Worm (Caenorhabditis elegans) whole organism, L1 larva: ENCODE results near the gene degt-1.

Experiments used
- C04F5.9 ChIP-seq: sonication (generic microtip); optimal IDR thresholded peaks from 2 replicates; lab custom pipeline; 2016; ENCODE audit warnings: missing genetic modification characterization, missing compliant biosample characterization
- C34B4.2 ChIP-seq: sonication (generic microtip); optimal IDR thresholded peaks from 2 replicates; lab custom pipeline; 2017; ENCODE audit warnings: mild to moderate bottlenecking, missing genetic modification characterization, missing compliant biosample characterization
- F16B12.6 ChIP-seq: fragments of 150-350 bp; optimal IDR thresholded peaks from 2 replicates; lab custom pipeline; 2014; ENCODE audit warnings: missing biosample characterization, missing genetic modification characterization
- aly-2 ChIP-seq: fragments of 150-350 bp; optimal IDR thresholded peaks from 2 replicates; lab custom pipeline; 2014; ENCODE audit warnings: missing biosample characterization, missing genetic modification characterization
- ceh-63 ChIP-seq: fragments of 200-800 bp; sonication (Bioruptor generic); optimal IDR thresholded peaks from 2 replicates; lab custom pipeline; 2018; ENCODE audit warnings: mild to moderate bottlenecking, missing genetic modification characterization, missing compliant biosample characterization
- ceh-8 ChIP-seq: fragments of 200-800 bp; sonication (Bioruptor generic); optimal IDR thresholded peaks from 2 replicates; lab custom pipeline; 2018; ENCODE audit warnings: mild to moderate bottlenecking, missing genetic modification characterization, moderate library complexity, missing compliant biosample characterization
- ceh-90 ChIP-seq: sonication (generic microtip); optimal IDR thresholded peaks from 2 replicates; lab custom pipeline; 2016; ENCODE audit warnings: missing genetic modification characterization, missing compliant biosample characterization
- ces-1 ChIP-seq: fragments of 150-350 bp; optimal IDR thresholded peaks from 2 replicates; lab custom pipeline; 2014; ENCODE audit warnings: missing biosample characterization, missing genetic modification reagents, missing genetic modification characterization
- efl-1 ChIP-seq, 4 experiments: fragments of 150-350 bp; optimal IDR thresholded peaks in 3 of 4; peaks in 1 of 4; 1 replicate in 1 of 4; 2 replicates in 3 of 4; lab custom pipeline; 2014; ENCODE audit warnings: missing biosample characterization in 2 of 4, missing genetic modification characterization in 2 of 4, missing genetic modification reagents in 2 of 4
- egl-13 ChIP-seq: sonication (generic microtip); optimal IDR thresholded peaks from 2 replicates; lab custom pipeline; 2016; ENCODE audit warnings: missing genotype, missing genetic modification reagents, missing genetic modification characterization, missing compliant biosample characterization
- egl-27 ChIP-seq, 2 experiments: fragments of 150-350 bp in 1 of 2; sonication (generic microtip); optimal IDR thresholded peaks; 3 replicates each; lab custom pipeline; 2017 to 2018; ENCODE audit warnings: missing biosample characterization in 2 of 2, missing genetic modification characterization in 2 of 2, missing genetic modification reagents in 2 of 2
- elt-2 ChIP-seq: sonication (generic microtip); optimal IDR thresholded peaks from 2 replicates; lab custom pipeline; 2016; ENCODE audit warnings: missing genetic modification characterization, mild to moderate bottlenecking, inconsistent platforms, missing compliant biosample characterization, missing genetic modification reagents
- fkh-4 ChIP-seq: sonication (generic microtip); optimal IDR thresholded peaks from 2 replicates; lab custom pipeline; 2016; ENCODE audit warnings: missing compliant biosample characterization, missing genetic modification characterization, borderline replicate concordance
- hlh-4 ChIP-seq: sonication (generic microtip); optimal IDR thresholded peaks from 2 replicates; lab custom pipeline; 2016; ENCODE audit warnings: mild to moderate bottlenecking, missing genetic modification characterization, missing compliant biosample characterization
- hpl-2 ChIP-seq: fragments of 150-350 bp; optimal IDR thresholded peaks from 2 replicates; lab custom pipeline; 2014; ENCODE audit warnings: missing biosample characterization, missing genetic modification reagents, missing genetic modification characterization
- lin-13 ChIP-seq: fragments of 150-350 bp; optimal IDR thresholded peaks from 2 replicates; lab custom pipeline; 2014; ENCODE audit warnings: missing biosample characterization, missing genetic modification reagents, missing genetic modification characterization
- lin-35 ChIP-seq, 2 experiments: fragments of 150-350 bp; optimal IDR thresholded peaks; 2 replicates each; lab custom pipeline; 2014; ENCODE audit warnings: missing biosample characterization in 2 of 2, missing genetic modification characterization in 2 of 2, missing genetic modification reagents in 2 of 2
- nhr-12 ChIP-seq: sonication (generic microtip); optimal IDR thresholded peaks from 2 replicates; lab custom pipeline; 2017; ENCODE audit warnings: missing biosample characterization, missing genetic modification characterization
- nhr-20 ChIP-seq: sonication (generic microtip); optimal IDR thresholded peaks from 2 replicates; lab custom pipeline; 2016; ENCODE audit warnings: mild to moderate bottlenecking, missing genetic modification characterization, missing compliant biosample characterization
- nhr-71 ChIP-seq: sonication (generic microtip); optimal IDR thresholded peaks from 2 replicates; lab custom pipeline; 2016; ENCODE audit warnings: mild to moderate bottlenecking, missing genetic modification characterization, moderate library complexity, missing compliant biosample characterization
- nhr-76 ChIP-seq: sonication (generic microtip); optimal IDR thresholded peaks from 2 replicates; lab custom pipeline; 2017; ENCODE audit warnings: missing biosample characterization, missing genetic modification characterization
- nhr-84 ChIP-seq: sonication (generic microtip); optimal IDR thresholded peaks from 2 replicates; lab custom pipeline; 2017; ENCODE audit warnings: missing biosample characterization, missing genetic modification characterization
- nhr-85 ChIP-seq: sonication (generic microtip); peaks from one replicate; lab custom pipeline; 2016; ENCODE audit warnings: missing genetic modification characterization, inconsistent platforms, missing compliant biosample characterization
- nhr-90 ChIP-seq: sonication (generic microtip); optimal IDR thresholded peaks from 2 replicates; lab custom pipeline; 2016; ENCODE audit warnings: mild to moderate bottlenecking, missing genetic modification characterization, missing compliant biosample characterization; ENCODE audit not compliant: poor library complexity
- skn-1 ChIP-seq: fragments of 150-350 bp; optimal IDR thresholded peaks from 2 replicates; lab custom pipeline; 2014; ENCODE audit warnings: missing biosample characterization, missing genetic modification characterization
- snu-23 ChIP-seq: sonication (generic microtip); optimal IDR thresholded peaks from 2 replicates; lab custom pipeline; 2016; ENCODE audit warnings: missing genetic modification characterization, missing compliant biosample characterization
- sox-4 ChIP-seq: sonication (generic microtip); optimal IDR thresholded peaks from 2 replicates; lab custom pipeline; 2016; ENCODE audit warnings: missing genetic modification characterization, missing compliant biosample characterization
- sup-37 ChIP-seq: fragments of 200-800 bp; sonication (Bioruptor generic); optimal IDR thresholded peaks from 2 replicates; lab custom pipeline; 2018; ENCODE audit warnings: mild to moderate bottlenecking, missing genetic modification characterization, missing compliant biosample characterization
- tbx-2 ChIP-seq: sonication (generic microtip); optimal IDR thresholded peaks from 2 replicates; lab custom pipeline; 2016; ENCODE audit warnings: missing genetic modification characterization, missing compliant biosample characterization
- tlp-1 ChIP-seq: fragments of 150-350 bp; optimal IDR thresholded peaks from 2 replicates; lab custom pipeline; 2014; ENCODE audit warnings: missing biosample characterization, missing genetic modification characterization
- unc-130 ChIP-seq: fragments of 150-350 bp; optimal IDR thresholded peaks from 2 replicates; lab custom pipeline; 2017; ENCODE audit warnings: missing biosample characterization, missing genetic modification characterization, inconsistent platforms
- unc-86 ChIP-seq: sonication (generic microtip); optimal IDR thresholded peaks from 2 replicates; lab custom pipeline; 2016; ENCODE audit warnings: missing genetic modification characterization, missing compliant biosample characterization
- xbp-1 ChIP-seq: sonication (generic microtip); optimal IDR thresholded peaks from 2 replicates; lab custom pipeline; 2016; ENCODE audit warnings: missing genetic modification characterization, missing compliant biosample characterization
- ztf-11 ChIP-seq, 2 experiments: sonication (generic microtip); optimal IDR thresholded peaks; 2 replicates each; lab custom pipeline; 2016 to 2017; ENCODE audit warnings: missing genetic modification characterization in 2 of 2, missing biosample characterization in 1 of 2, missing compliant biosample characterization in 1 of 2

The degt-1 gene

DNA sequence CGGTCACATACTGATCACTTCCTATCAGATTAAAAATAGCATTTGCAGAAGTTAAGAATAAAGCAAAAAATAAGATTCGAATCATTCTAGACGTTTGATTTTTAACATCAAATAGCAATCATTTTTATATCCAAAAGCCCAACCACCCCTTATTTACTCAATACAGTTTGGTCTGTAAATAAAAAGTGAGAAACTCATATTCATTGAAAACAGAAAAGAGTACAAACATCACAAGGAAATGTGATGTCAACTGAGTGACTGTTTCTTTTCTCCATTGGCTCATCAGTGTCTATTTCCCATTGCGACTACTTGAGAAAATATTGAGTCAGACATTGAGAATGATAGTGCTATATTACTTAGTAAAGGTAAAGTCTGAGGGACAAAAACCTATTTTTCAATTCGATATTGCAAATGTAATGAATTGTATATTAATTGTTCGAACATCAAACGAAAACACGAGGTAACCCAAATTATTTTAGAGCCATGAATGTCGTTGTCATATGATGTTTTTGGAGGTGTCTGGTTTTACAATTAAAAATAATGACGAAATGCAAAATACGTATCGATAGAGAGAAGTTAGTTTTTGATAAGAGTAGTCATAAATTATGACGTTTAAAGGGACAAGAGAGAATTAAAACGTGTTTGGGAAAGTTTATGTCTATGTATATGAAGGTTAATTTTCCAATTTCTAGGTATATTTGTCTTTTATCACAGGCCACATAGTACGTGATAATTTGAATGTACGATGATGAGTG lies 49.8 kb downstream of the degt-1 start, which contains the start of gene ttr-23:
Gene ttr-23 (minus strand): TSS at position 87 of the 755 bp plus-strand sequence.
- TF ChIP-seq nhr-85 (tag; lab: Kevin White, UChicago) = peak; percentile 66
- TF ChIP-seq efl-1 (optimal IDR thresholded peaks at IDR 0.05; lab: Kevin White, UChicago) = no peak
- TF ChIP-seq efl-1 (GFP tag; optimal IDR thresholded peaks at IDR 0.05 in 1 of 2; lab: Kevin White, UChicago) = peak in 1 of 2 experiments; percentile 36
- TF ChIP-seq C04F5.9 = no peak
- TF ChIP-seq tlp-1 (tag; lab: Kevin White, UChicago) = peak; percentile 24
- peak in 1 of 2 experiments; percentile 43 for TF ChIP-seq lin-35 (GFP tag; optimal IDR thresholded peaks at IDR 0.05; lab: Kevin White, UChicago)
- peak; percentile 62 for TF ChIP-seq nhr-71
- peak; percentile 83 for TF ChIP-seq elt-2
- peak; percentile 32 for TF ChIP-seq nhr-20 (tag; lab: Kevin White, UChicago)
- TF ChIP-seq sup-37 (GFP tag; lab: Kevin White, UChicago) = no peak

DNA sequence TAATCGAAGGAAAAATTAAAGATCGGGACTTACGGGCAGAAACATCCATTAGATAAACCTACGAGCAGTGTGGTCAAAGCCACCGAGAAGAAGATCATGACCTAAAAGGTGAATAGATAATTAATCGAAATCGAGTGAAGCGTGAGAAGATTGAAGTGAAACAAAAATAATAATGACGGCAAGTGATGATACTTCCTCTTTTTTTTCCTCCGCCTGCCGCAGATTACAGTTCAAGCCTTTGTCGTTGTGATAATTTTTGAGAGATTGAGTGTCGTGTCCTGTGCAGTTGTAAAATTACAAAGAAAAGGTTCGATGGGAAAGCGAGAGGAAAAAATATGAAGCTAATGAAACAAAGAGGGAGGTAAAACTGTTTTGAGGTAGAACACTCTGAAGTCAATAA lies 52.4 kb downstream of the degt-1 start, which contains the start of gene T21C9.9:
Gene T21C9.9 (minus strand): TSS at position 101 of the 400 bp plus-strand sequence.
- TF ChIP-seq lin-13 (GFP tag; lab: Kevin White, UChicago) = no peak
- TF ChIP-seq nhr-12 (tag; lab: Kevin White, UChicago) = no peak
- no peak for TF ChIP-seq lin-35 (GFP tag; optimal IDR thresholded peaks at IDR 0.05; lab: Kevin White, UChicago)
- TF ChIP-seq snu-23 = no peak
- no peak for TF ChIP-seq ceh-90 (tag; lab: Kevin White, UChicago)
- TF ChIP-seq C34B4.2 (tag; lab: Kevin White, UChicago) = no peak
- no peak for TF ChIP-seq ces-1 (GFP tag; lab: Kevin White, UChicago)
- no peak for TF ChIP-seq tbx-2 (tag; lab: Kevin White, UChicago)
- no peak for TF ChIP-seq hpl-2 (GFP tag; lab: Kevin White, UChicago)
- TF ChIP-seq skn-1 (tag; lab: Kevin White, UChicago) = no peak
- no peak for TF ChIP-seq nhr-90 (tag; lab: Kevin White, UChicago)
- no peak for TF ChIP-seq ztf-11 (tag; optimal IDR thresholded peaks at IDR 0.05; lab: Kevin White, UChicago)
- no peak for TF ChIP-seq xbp-1 (tag; lab: Kevin White, UChicago)
- no peak for TF ChIP-seq fkh-4
- no peak for TF ChIP-seq nhr-84 (tag; lab: Kevin White, UChicago)
- TF ChIP-seq nhr-76 = no peak
- no peak for TF ChIP-seq aly-2
- TF ChIP-seq, all 84 proteins: peak for 0

DNA sequence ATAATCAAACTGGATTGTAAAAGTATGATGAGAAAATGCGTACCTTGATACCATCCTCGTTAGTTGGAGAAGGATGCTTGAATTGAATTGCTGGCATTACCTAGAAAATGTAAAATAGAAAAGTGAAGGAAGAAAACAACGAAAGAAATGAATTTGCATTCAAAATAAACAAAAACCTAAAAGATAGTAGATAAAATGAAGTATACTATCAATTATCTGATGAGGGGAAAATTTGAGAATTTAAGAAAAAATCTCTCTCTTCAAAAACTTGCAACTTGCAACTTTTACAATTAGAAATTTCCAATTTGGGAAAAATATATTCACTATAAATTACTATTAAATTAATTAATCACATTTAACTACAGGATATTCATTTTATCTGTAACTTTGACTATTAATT lies 54.7 kb downstream of the degt-1 start, which contains the start of gene T21C9.11:
Gene T21C9.11 (minus strand): TSS at position 101 of the 400 bp plus-strand sequence.
- no peak for TF ChIP-seq F16B12.6 (tag; lab: Kevin White, UChicago)
- no peak for TF ChIP-seq sox-4
- TF ChIP-seq egl-13 (tag; lab: Kevin White, UChicago) = no peak
- no peak for TF ChIP-seq aly-2
- TF ChIP-seq hlh-4 (tag; lab: Kevin White, UChicago) = no peak
- no peak for TF ChIP-seq nhr-71
- no peak for TF ChIP-seq hpl-2 (GFP tag; lab: Kevin White, UChicago)
- TF ChIP-seq egl-27 (tag; optimal IDR thresholded peaks at IDR 0.05; lab: Kevin White, UChicago) = no peak
- TF ChIP-seq ceh-8 (GFP tag; lab: Kevin White, UChicago) = no peak
- TF ChIP-seq ceh-63 (GFP tag; lab: Kevin White, UChicago) = no peak
- TF ChIP-seq unc-86 (tag; lab: Kevin White, UChicago) = no peak
- no peak for TF ChIP-seq nhr-85 (tag; lab: Kevin White, UChicago)
- no peak for TF ChIP-seq unc-130
